Worm (Caenorhabditis elegans) whole organism, mixed stage, embryonic: Measurements from ENCODE around the gene taf-12.

Experiments
- M03D4.4 ChIP-seq: sonication (generic microtip); optimal IDR thresholded peaks from 2 replicates; lab custom pipeline; 2017; ENCODE audit warnings: mild to moderate bottlenecking, missing genetic modification characterization, missing compliant biosample characterization
- bed-3 ChIP-seq: fragments of 200-800 bp; sonication (Bioruptor generic); optimal IDR thresholded peaks from 3 replicates; lab custom pipeline; 2018; ENCODE audit warnings: mild to moderate bottlenecking, missing genetic modification characterization, moderate library complexity, missing compliant biosample characterization
- blmp-1 ChIP-seq: fragments of 150-350 bp; optimal IDR thresholded peaks from 2 replicates; lab custom pipeline; 2014; ENCODE audit warnings: missing biosample characterization, missing genetic modification characterization
- ceh-39 ChIP-seq: fragments of 150-350 bp; optimal IDR thresholded peaks from 2 replicates; lab custom pipeline; 2014; ENCODE audit warnings: missing biosample characterization, missing genetic modification characterization
- ceh-43 ChIP-seq: fragments of 200-800 bp; sonication (Bioruptor generic); optimal IDR thresholded peaks from 2 replicates; lab custom pipeline; 2018; ENCODE audit warnings: mild to moderate bottlenecking, missing genetic modification characterization, moderate library complexity, missing compliant biosample characterization
- ceh-83 ChIP-seq: fragments of 200-800 bp; sonication (Bioruptor generic); optimal IDR thresholded peaks from 2 replicates; lab custom pipeline; 2018; ENCODE audit warnings: mild to moderate bottlenecking, missing genetic modification characterization, missing compliant biosample characterization
- ces-1 ChIP-seq: fragments of 150-350 bp; optimal IDR thresholded peaks from 2 replicates; lab custom pipeline; 2014; ENCODE audit warnings: missing biosample characterization, missing genetic modification reagents, missing genetic modification characterization
- cnd-1 ChIP-seq: fragments of 200-800 bp; sonication (Bioruptor generic); optimal IDR thresholded peaks from 2 replicates; lab custom pipeline; 2018; ENCODE audit warnings: mild to moderate bottlenecking, missing genetic modification characterization, missing compliant biosample characterization
- drap-1 ChIP-seq: fragments of 200-800 bp; sonication (Bioruptor generic); optimal IDR thresholded peaks from 3 replicates; lab custom pipeline; 2018; ENCODE audit warnings: mild to moderate bottlenecking, missing genetic modification characterization, missing compliant biosample characterization
- elt-1 ChIP-seq: sonication (generic microtip); optimal IDR thresholded peaks from 2 replicates; lab custom pipeline; 2017; ENCODE audit warnings: missing genetic modification characterization, mild to moderate bottlenecking, missing compliant biosample characterization, antibody characterized with exemption, moderate library complexity, borderline replicate concordance; ENCODE audit not compliant: insufficient read depth
- elt-3 ChIP-seq: fragments of 150-350 bp; optimal IDR thresholded peaks from 2 replicates; lab custom pipeline; 2014; ENCODE audit warnings: missing biosample characterization, missing genetic modification characterization
- flh-1 ChIP-seq: fragments of 200-800 bp; sonication (Bioruptor generic); optimal IDR thresholded peaks from 2 replicates; lab custom pipeline; 2018; ENCODE audit warnings: mild to moderate bottlenecking, missing genetic modification characterization, moderate library complexity, missing compliant biosample characterization
- ham-2 ChIP-seq: fragments of 200-800 bp; sonication (Bioruptor generic); optimal IDR thresholded peaks from 2 replicates; lab custom pipeline; 2018; ENCODE audit warnings: mild to moderate bottlenecking, missing genetic modification characterization, missing compliant biosample characterization
- lin-13 ChIP-seq: fragments of 150-350 bp; optimal IDR thresholded peaks from 2 replicates; lab custom pipeline; 2014; ENCODE audit warnings: missing biosample characterization, missing genetic modification characterization
- lin-32 ChIP-seq: fragments of 200-800 bp; sonication (Bioruptor generic); optimal IDR thresholded peaks from 2 replicates; lab custom pipeline; 2018; ENCODE audit warnings: mild to moderate bottlenecking, missing genetic modification characterization, missing compliant biosample characterization
- lsy-2 ChIP-seq: fragments of 150-350 bp; optimal IDR thresholded peaks from 2 replicates; lab custom pipeline; 2014; ENCODE audit warnings: missing biosample characterization, missing genetic modification characterization
- mab-5 ChIP-seq: fragments of 150-350 bp; optimal IDR thresholded peaks from 2 replicates; lab custom pipeline; 2014; ENCODE audit warnings: missing biosample characterization, missing genetic modification characterization
- mep-1 ChIP-seq: fragments of 150-350 bp; optimal IDR thresholded peaks from 2 replicates; lab custom pipeline; 2017; ENCODE audit warnings: missing biosample characterization, missing genetic modification reagents, missing genetic modification characterization, inconsistent platforms
- mls-2 ChIP-seq: sonication (generic microtip); optimal IDR thresholded peaks from 2 replicates; lab custom pipeline; 2016; ENCODE audit warnings: mild to moderate bottlenecking, missing genetic modification characterization, moderate library complexity, missing compliant biosample characterization
- nhr-12 ChIP-seq: fragments of 150-350 bp; optimal IDR thresholded peaks from 2 replicates; lab custom pipeline; 2014; ENCODE audit warnings: missing biosample characterization, missing genetic modification characterization
- nhr-2 ChIP-seq: fragments of 150-350 bp; optimal IDR thresholded peaks from 2 replicates; lab custom pipeline; 2014; ENCODE audit warnings: missing biosample characterization, missing genetic modification characterization
- nhr-237 ChIP-seq: fragments of 150-350 bp; optimal IDR thresholded peaks from 2 replicates; lab custom pipeline; 2014; ENCODE audit warnings: missing biosample characterization, missing genetic modification characterization
- nhr-28 ChIP-seq: fragments of 150-350 bp; optimal IDR thresholded peaks from 2 replicates; lab custom pipeline; 2014; ENCODE audit warnings: missing biosample characterization, missing genetic modification characterization
- nhr-76 ChIP-seq: sonication (generic microtip); optimal IDR thresholded peaks from 2 replicates; lab custom pipeline; 2017; ENCODE audit warnings: missing biosample characterization, missing genetic modification characterization
- pha-4 ChIP-seq: fragments of 150-350 bp; optimal IDR thresholded peaks from 2 replicates; lab custom pipeline; 2018; ENCODE audit warnings: missing biosample characterization, missing genetic modification reagents, missing genetic modification characterization
- sem-2 ChIP-seq: fragments of 200-800 bp; sonication (Bioruptor generic); optimal IDR thresholded peaks from 2 replicates; lab custom pipeline; 2018; ENCODE audit warnings: mild to moderate bottlenecking, missing genetic modification characterization, missing compliant biosample characterization
- snpc-4 ChIP-seq: fragments of 150-350 bp; optimal IDR thresholded peaks from 2 replicates; lab custom pipeline; 2014; ENCODE audit warnings: missing biosample characterization, missing genetic modification characterization
- sptf-1 ChIP-seq: sonication (generic microtip); optimal IDR thresholded peaks from 2 replicates; lab custom pipeline; 2017; ENCODE audit warnings: mild to moderate bottlenecking, missing genetic modification characterization, moderate library complexity, missing compliant biosample characterization
- tbx-8 ChIP-seq: fragments of 200-800 bp; sonication (Bioruptor generic); optimal IDR thresholded peaks from 2 replicates; lab custom pipeline; 2018; ENCODE audit warnings: mild to moderate bottlenecking, missing genetic modification characterization, moderate library complexity, missing compliant biosample characterization
- unc-120 ChIP-seq: sonication (generic microtip); optimal IDR thresholded peaks from 2 replicates; lab custom pipeline; 2017; ENCODE audit warnings: missing genetic modification characterization, missing compliant biosample characterization; ENCODE audit not compliant: poor library complexity, severe bottlenecking
- unc-39 ChIP-seq: fragments of 150-350 bp; optimal IDR thresholded peaks from 2 replicates; lab custom pipeline; 2014; ENCODE audit warnings: missing biosample characterization, missing genetic modification characterization
- unc-62 ChIP-seq: fragments of 150-350 bp; optimal IDR thresholded peaks from 2 replicates; lab custom pipeline; 2014; ENCODE audit warnings: missing biosample characterization, missing genetic modification reagents, missing genetic modification characterization
- zip-8 ChIP-seq: fragments of 150-350 bp; optimal IDR thresholded peaks from 2 replicates; lab custom pipeline; 2014; ENCODE audit warnings: missing biosample characterization, missing genetic modification characterization
- ztf-11 ChIP-seq: fragments of 150-350 bp; optimal IDR thresholded peaks from 2 replicates; lab custom pipeline; 2014; ENCODE audit warnings: missing biosample characterization, missing genetic modification characterization

taf-12 gene

DNA sequence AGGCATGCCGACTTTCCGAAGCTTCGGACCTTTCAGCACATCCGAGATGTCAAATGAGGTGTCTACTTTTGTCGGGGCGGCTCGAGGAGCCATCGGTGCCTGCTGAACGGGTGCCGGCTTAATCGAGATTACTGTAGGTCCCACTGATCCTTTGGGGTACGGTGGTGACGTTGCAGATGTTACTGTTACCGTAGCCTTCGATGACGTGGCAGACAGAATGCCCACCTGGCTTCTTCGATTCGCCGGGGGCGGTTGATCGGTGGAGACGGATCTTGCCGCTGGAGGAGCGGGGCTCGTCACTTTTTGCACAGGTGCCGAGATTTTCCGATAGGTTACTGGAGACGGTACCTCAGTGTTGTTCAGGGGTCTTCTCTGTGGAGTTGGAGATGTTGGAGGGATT is 2.5 kb upstream of the taf-12 start:
- TF ChIP-seq mab-5, result no peak

DNA sequence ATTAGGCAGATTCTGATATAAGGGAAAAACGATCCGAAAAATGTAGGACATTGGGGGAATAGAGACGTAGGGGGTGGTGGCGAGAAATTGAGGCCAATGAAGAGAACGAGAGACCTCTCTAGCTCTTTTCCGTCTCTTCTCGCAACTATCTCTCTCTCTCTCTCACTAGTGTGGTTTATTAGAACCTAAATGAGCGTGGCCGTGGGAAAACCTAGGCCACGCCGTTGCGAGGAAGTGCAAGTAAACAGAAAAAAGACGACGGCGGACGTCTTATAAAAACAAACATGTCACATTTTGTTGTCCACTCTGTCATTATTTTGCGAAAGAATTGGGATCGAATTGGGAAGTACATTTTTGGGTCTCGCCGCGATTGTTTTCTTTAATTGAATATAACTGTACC is 928 bp upstream of the taf-12 start:
- no peak for TF ChIP-seq ceh-83 (GFP tag; lab: Kevin White, UChicago)
- no peak for TF ChIP-seq ham-2 (GFP tag; lab: Kevin White, UChicago)
- TF ChIP-seq bed-3 (GFP tag; lab: Kevin White, UChicago), result no peak
- TF ChIP-seq unc-62, result peak; percentile 34
- no peak for TF ChIP-seq nhr-76 (tag; lab: Kevin White, UChicago)
- no peak for TF ChIP-seq nhr-12 (tag; lab: Kevin White, UChicago)
- TF ChIP-seq M03D4.4, result no peak
- no peak for TF ChIP-seq snpc-4 (tag; lab: Kevin White, UChicago)
- no peak for TF ChIP-seq elt-3 (tag; lab: Kevin White, UChicago)
- TF ChIP-seq ceh-39 (tag; lab: Kevin White, UChicago), result no peak
- TF ChIP-seq lin-13 (tag; lab: Kevin White, UChicago), result peak; percentile 65
- peak; percentile 88 for TF ChIP-seq unc-120 (tag; lab: Kevin White, UChicago)
- peak; percentile 28 for TF ChIP-seq mep-1
- peak; percentile 75 for TF ChIP-seq nhr-237
- peak; percentile 33 for TF ChIP-seq mls-2 (tag; lab: Kevin White, UChicago)
- TF ChIP-seq drap-1, result peak; percentile 32
- TF ChIP-seq zip-8 (tag; lab: Kevin White, UChicago), result no peak
- no peak for TF ChIP-seq ceh-43 (GFP tag; lab: Kevin White, UChicago)
- TF ChIP-seq ztf-11, result no peak
- peak; percentile 3 for TF ChIP-seq nhr-2 (tag; lab: Kevin White, UChicago)
- peak; percentile 82 for TF ChIP-seq pha-4
- TF ChIP-seq nhr-28, result no peak
- no peak for TF ChIP-seq flh-1 (GFP tag; lab: Kevin White, UChicago)
- no peak for TF ChIP-seq unc-39 (tag; lab: Kevin White, UChicago)
- peak; percentile 93 for TF ChIP-seq ces-1 (GFP tag; lab: Kevin White, UChicago)
- no peak for TF ChIP-seq elt-1 (tag; lab: Kevin White, UChicago)
- TF ChIP-seq mab-5, result no peak
- peak; percentile 72 for TF ChIP-seq lsy-2 (tag; lab: Kevin White, UChicago)
- TF ChIP-seq sem-2, result no peak
- peak; percentile 68 for TF ChIP-seq sptf-1 (tag; lab: Kevin White, UChicago)
- no peak for TF ChIP-seq tbx-8 (GFP tag; lab: Kevin White, UChicago)
- TF ChIP-seq cnd-1, result peak; percentile 42
- no peak for TF ChIP-seq lin-32 (GFP tag; lab: Kevin White, UChicago)
- TF ChIP-seq, all 35 proteins: peak for 13

DNA sequence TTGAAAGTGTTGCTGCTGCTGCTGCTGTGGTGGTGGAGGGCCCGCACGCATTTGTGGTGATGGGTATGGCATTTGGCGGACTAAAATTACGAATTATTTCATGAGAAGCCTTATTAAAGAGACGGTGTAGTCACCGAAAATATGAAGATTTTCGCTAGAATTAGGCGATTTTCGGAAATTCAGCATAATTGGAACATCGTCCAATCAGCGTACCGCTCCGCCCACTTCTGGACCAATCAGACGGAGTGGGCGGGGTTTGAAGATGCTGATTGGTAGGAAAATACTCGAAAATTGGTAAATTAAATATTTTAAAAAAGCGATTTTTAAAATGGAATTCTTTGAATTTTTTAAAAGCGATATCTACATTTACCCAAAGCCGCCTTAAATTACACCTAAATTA is 3.0 kb downstream of the taf-12 start:
- TF ChIP-seq blmp-1 (tag; lab: Kevin White, UChicago) (no peak), snpc-4 (tag; lab: Kevin White, UChicago) (no peak), ceh-83 (GFP tag; lab: Kevin White, UChicago) (no peak), unc-62 (no peak), nhr-2 (tag; lab: Kevin White, UChicago) (no peak), unc-39 (tag; lab: Kevin White, UChicago) (no peak), nhr-76 (tag; lab: Kevin White, UChicago) (no peak), elt-3 (tag; lab: Kevin White, UChicago) (no peak), tbx-8 (GFP tag; lab: Kevin White, UChicago) (no peak), zip-8 (tag; lab: Kevin White, UChicago) (no peak), ztf-11 (no peak), mab-5 (no peak), ceh-39 (tag; lab: Kevin White, UChicago) (no peak), cnd-1 (no peak), flh-1 (GFP tag; lab: Kevin White, UChicago) (no peak), mep-1 (no peak), mls-2 (tag; lab: Kevin White, UChicago) (no peak), ceh-43 (GFP tag; lab: Kevin White, UChicago) (no peak), lin-32 (GFP tag; lab: Kevin White, UChicago) (no peak), unc-120 (tag; lab: Kevin White, UChicago) (no peak)

DNA sequence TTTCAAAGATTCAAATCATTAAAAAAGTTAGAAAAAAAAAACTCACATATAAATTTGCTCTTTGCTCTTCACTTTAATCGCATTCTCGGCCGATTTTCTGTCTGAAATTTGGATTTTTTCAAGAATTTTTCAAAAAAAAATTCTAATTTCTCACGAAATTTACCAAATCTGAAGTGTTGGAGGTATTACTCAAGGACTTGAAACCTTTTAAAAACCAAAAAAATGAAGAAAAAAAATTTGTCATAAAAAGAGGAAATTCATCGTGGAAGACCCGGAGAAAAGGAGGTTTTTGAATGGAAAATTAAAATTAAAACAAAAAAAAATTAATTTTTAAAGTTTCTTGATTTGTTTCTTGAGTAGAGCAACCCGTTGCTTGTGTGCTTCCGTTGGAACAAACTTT is 6.9 kb downstream of the taf-12 start, which contains the start of gene Y56A3A.2:
TSS of gene Y56A3A.2 (minus strand) at position 101 of the 400 bp plus-strand sequence.
- no peak for TF ChIP-seq pha-4
- no peak for TF ChIP-seq ceh-39 (tag; lab: Kevin White, UChicago)
- no peak for TF ChIP-seq cnd-1
- no peak for TF ChIP-seq ham-2 (GFP tag; lab: Kevin White, UChicago)
- no peak for TF ChIP-seq nhr-12 (tag; lab: Kevin White, UChicago)
- TF ChIP-seq ztf-11, result no peak
- TF ChIP-seq drap-1, result no peak
- TF ChIP-seq blmp-1 (tag; lab: Kevin White, UChicago), result no peak
- TF ChIP-seq bed-3 (GFP tag; lab: Kevin White, UChicago), result no peak
- TF ChIP-seq zip-8 (tag; lab: Kevin White, UChicago), result no peak
- TF ChIP-seq elt-1 (tag; lab: Kevin White, UChicago), result no peak
- TF ChIP-seq, all 35 proteins: peak for 0
